Worm (Caenorhabditis elegans): ENCODE measurements around the gene Y46G5A.36.

- TF ChIP-seq ama-1 (optimal IDR thresholded peaks at IDR 0.05) (no peak), F13C5.2 (tag; optimal IDR thresholded peaks at IDR 0.05) (no peak), tbx-11 (GFP tag; IDR thresholded peaks at IDR 0.05) (no peak), tra-4 (tag; optimal IDR thresholded peaks at IDR 0.05) (no peak), pes-1 (GFP tag; IDR thresholded peaks at IDR 0.05) (no peak), aly-1 (tag; optimal IDR thresholded peaks at IDR 0.05) (no peak), hnd-1 (tag; optimal IDR thresholded peaks at IDR 0.05) (no peak), ets-7 (tag; optimal IDR thresholded peaks at IDR 0.05) (no peak), hmbx-1 (tag; optimal IDR thresholded peaks at IDR 0.05) (no peak), scrt-1 (GFP tag; IDR thresholded peaks at IDR 0.05) (no peak)
These were observed 6.9 kb upstream of the Y46G5A.36 start, which contains the start of gene acl-7 for ce11 chrII:12816412-12817146.

Data from whole organism, early embryonic.